Worm (Caenorhabditis elegans) whole organism, mixed stage, embryonic: ENCODE measurements around the gene lon-1.

ENCODE experiments used
- M03D4.4 ChIP-seq: sonication (generic microtip); optimal IDR thresholded peaks from 2 replicates; lab custom pipeline; 2017; ENCODE audit warnings: mild to moderate bottlenecking, missing genetic modification characterization, missing compliant biosample characterization
- bed-3 ChIP-seq: fragments of 200-800 bp; sonication (Bioruptor generic); optimal IDR thresholded peaks from 3 replicates; lab custom pipeline; 2018; ENCODE audit warnings: mild to moderate bottlenecking, missing genetic modification characterization, moderate library complexity, missing compliant biosample characterization
- ceh-39 ChIP-seq: fragments of 150-350 bp; optimal IDR thresholded peaks from 2 replicates; lab custom pipeline; 2014; ENCODE audit warnings: missing biosample characterization, missing genetic modification characterization
- ceh-43 ChIP-seq: fragments of 200-800 bp; sonication (Bioruptor generic); optimal IDR thresholded peaks from 2 replicates; lab custom pipeline; 2018; ENCODE audit warnings: mild to moderate bottlenecking, missing genetic modification characterization, moderate library complexity, missing compliant biosample characterization
- ceh-83 ChIP-seq: fragments of 200-800 bp; sonication (Bioruptor generic); optimal IDR thresholded peaks from 2 replicates; lab custom pipeline; 2018; ENCODE audit warnings: mild to moderate bottlenecking, missing genetic modification characterization, missing compliant biosample characterization
- ces-1 ChIP-seq: fragments of 150-350 bp; optimal IDR thresholded peaks from 2 replicates; lab custom pipeline; 2014; ENCODE audit warnings: missing biosample characterization, missing genetic modification reagents, missing genetic modification characterization
- cnd-1 ChIP-seq: fragments of 200-800 bp; sonication (Bioruptor generic); optimal IDR thresholded peaks from 2 replicates; lab custom pipeline; 2018; ENCODE audit warnings: mild to moderate bottlenecking, missing genetic modification characterization, missing compliant biosample characterization
- drap-1 ChIP-seq: fragments of 200-800 bp; sonication (Bioruptor generic); optimal IDR thresholded peaks from 3 replicates; lab custom pipeline; 2018; ENCODE audit warnings: mild to moderate bottlenecking, missing genetic modification characterization, missing compliant biosample characterization
- elt-1 ChIP-seq: sonication (generic microtip); optimal IDR thresholded peaks from 2 replicates; lab custom pipeline; 2017; ENCODE audit warnings: missing genetic modification characterization, mild to moderate bottlenecking, missing compliant biosample characterization, antibody characterized with exemption, moderate library complexity, borderline replicate concordance; ENCODE audit not compliant: insufficient read depth
- elt-3 ChIP-seq: fragments of 150-350 bp; optimal IDR thresholded peaks from 2 replicates; lab custom pipeline; 2014; ENCODE audit warnings: missing biosample characterization, missing genetic modification characterization
- flh-1 ChIP-seq: fragments of 200-800 bp; sonication (Bioruptor generic); optimal IDR thresholded peaks from 2 replicates; lab custom pipeline; 2018; ENCODE audit warnings: mild to moderate bottlenecking, missing genetic modification characterization, moderate library complexity, missing compliant biosample characterization
- ham-2 ChIP-seq: fragments of 200-800 bp; sonication (Bioruptor generic); optimal IDR thresholded peaks from 2 replicates; lab custom pipeline; 2018; ENCODE audit warnings: mild to moderate bottlenecking, missing genetic modification characterization, missing compliant biosample characterization
- hlh-1 ChIP-seq: fragments of 150-350 bp; optimal IDR thresholded peaks from 2 replicates; lab custom pipeline; 2014; ENCODE audit warnings: missing biosample characterization, missing genetic modification reagents, missing genetic modification characterization
- lin-13 ChIP-seq: fragments of 150-350 bp; optimal IDR thresholded peaks from 2 replicates; lab custom pipeline; 2014; ENCODE audit warnings: missing biosample characterization, missing genetic modification characterization
- lin-32 ChIP-seq: fragments of 200-800 bp; sonication (Bioruptor generic); optimal IDR thresholded peaks from 2 replicates; lab custom pipeline; 2018; ENCODE audit warnings: mild to moderate bottlenecking, missing genetic modification characterization, missing compliant biosample characterization
- lsy-2 ChIP-seq: fragments of 150-350 bp; optimal IDR thresholded peaks from 2 replicates; lab custom pipeline; 2014; ENCODE audit warnings: missing biosample characterization, missing genetic modification characterization
- mab-5 ChIP-seq: fragments of 150-350 bp; optimal IDR thresholded peaks from 2 replicates; lab custom pipeline; 2014; ENCODE audit warnings: missing biosample characterization, missing genetic modification characterization
- mls-2 ChIP-seq: sonication (generic microtip); optimal IDR thresholded peaks from 2 replicates; lab custom pipeline; 2016; ENCODE audit warnings: mild to moderate bottlenecking, missing genetic modification characterization, moderate library complexity, missing compliant biosample characterization
- nhr-12 ChIP-seq: fragments of 150-350 bp; optimal IDR thresholded peaks from 2 replicates; lab custom pipeline; 2014; ENCODE audit warnings: missing biosample characterization, missing genetic modification characterization
- nhr-2 ChIP-seq: fragments of 150-350 bp; optimal IDR thresholded peaks from 2 replicates; lab custom pipeline; 2014; ENCODE audit warnings: missing biosample characterization, missing genetic modification characterization
- nhr-237 ChIP-seq: fragments of 150-350 bp; optimal IDR thresholded peaks from 2 replicates; lab custom pipeline; 2014; ENCODE audit warnings: missing biosample characterization, missing genetic modification characterization
- nhr-28 ChIP-seq: fragments of 150-350 bp; optimal IDR thresholded peaks from 2 replicates; lab custom pipeline; 2014; ENCODE audit warnings: missing biosample characterization, missing genetic modification characterization
- nhr-76 ChIP-seq: sonication (generic microtip); optimal IDR thresholded peaks from 2 replicates; lab custom pipeline; 2017; ENCODE audit warnings: missing biosample characterization, missing genetic modification characterization
- pha-4 ChIP-seq: fragments of 150-350 bp; optimal IDR thresholded peaks from 2 replicates; lab custom pipeline; 2018; ENCODE audit warnings: missing biosample characterization, missing genetic modification reagents, missing genetic modification characterization
- sem-2 ChIP-seq: fragments of 200-800 bp; sonication (Bioruptor generic); optimal IDR thresholded peaks from 2 replicates; lab custom pipeline; 2018; ENCODE audit warnings: mild to moderate bottlenecking, missing genetic modification characterization, missing compliant biosample characterization
- snpc-4 ChIP-seq: fragments of 150-350 bp; optimal IDR thresholded peaks from 2 replicates; lab custom pipeline; 2014; ENCODE audit warnings: missing biosample characterization, missing genetic modification characterization
- sptf-1 ChIP-seq: sonication (generic microtip); optimal IDR thresholded peaks from 2 replicates; lab custom pipeline; 2017; ENCODE audit warnings: mild to moderate bottlenecking, missing genetic modification characterization, moderate library complexity, missing compliant biosample characterization
- tbx-8 ChIP-seq: fragments of 200-800 bp; sonication (Bioruptor generic); optimal IDR thresholded peaks from 2 replicates; lab custom pipeline; 2018; ENCODE audit warnings: mild to moderate bottlenecking, missing genetic modification characterization, moderate library complexity, missing compliant biosample characterization
- unc-120 ChIP-seq: sonication (generic microtip); optimal IDR thresholded peaks from 2 replicates; lab custom pipeline; 2017; ENCODE audit warnings: missing genetic modification characterization, missing compliant biosample characterization; ENCODE audit not compliant: poor library complexity, severe bottlenecking
- unc-39 ChIP-seq: fragments of 150-350 bp; optimal IDR thresholded peaks from 2 replicates; lab custom pipeline; 2014; ENCODE audit warnings: missing biosample characterization, missing genetic modification characterization
- unc-62 ChIP-seq: fragments of 150-350 bp; optimal IDR thresholded peaks from 2 replicates; lab custom pipeline; 2014; ENCODE audit warnings: missing biosample characterization, missing genetic modification reagents, missing genetic modification characterization
- zip-8 ChIP-seq: fragments of 150-350 bp; optimal IDR thresholded peaks from 2 replicates; lab custom pipeline; 2014; ENCODE audit warnings: missing biosample characterization, missing genetic modification characterization

Gene lon-1

ce11 chrIII:5461079-5461478 lies 13.2 kb upstream of the lon-1 start, which contains the start of gene F48E8.3:
Gene F48E8.3 (plus strand): TSS chrIII:5461379.
- TF ChIP-seq ham-2 (no peak), mab-5 (no peak), hlh-1 (tag; lab: Kevin White, UChicago) (no peak), flh-1 (GFP tag; lab: Kevin White, UChicago) (no peak), cnd-1 (tag; lab: Kevin White, UChicago) (no peak), pha-4 (tag; lab: Kevin White, UChicago) (no peak), nhr-2 (no peak), unc-62 (GFP tag; lab: Kevin White, UChicago) (no peak), drap-1 (no peak), ces-1 (GFP tag; lab: Kevin White, UChicago) (no peak), sptf-1 (tag; lab: Kevin White, UChicago) (no peak), nhr-12 (tag; lab: Kevin White, UChicago) (no peak), unc-120 (tag; lab: Kevin White, UChicago) (no peak), elt-3 (no peak)
- TF ChIP-seq, all 35 proteins: peak for 0

ce11 chrIII:5464077-5464476 lies 10.2 kb upstream of the lon-1 start, which contains the start of gene F48E8.2:
Gene F48E8.2 (plus strand): TSS chrIII:5464377.
- TF ChIP-seq ceh-83 (GFP tag; lab: Kevin White, UChicago) = no peak
- TF ChIP-seq ham-2 = no peak
- no peak for TF ChIP-seq pha-4 (tag; lab: Kevin White, UChicago)
- no peak for TF ChIP-seq nhr-237 (tag; lab: Kevin White, UChicago)
- TF ChIP-seq ceh-39 (tag; lab: Kevin White, UChicago) = no peak
- TF ChIP-seq sptf-1 (tag; lab: Kevin White, UChicago) = no peak
- TF ChIP-seq ceh-43 (GFP tag; lab: Kevin White, UChicago) = no peak
- no peak for TF ChIP-seq zip-8 (tag; lab: Kevin White, UChicago)
- no peak for TF ChIP-seq tbx-8 (GFP tag; lab: Kevin White, UChicago)
- no peak for TF ChIP-seq hlh-1 (tag; lab: Kevin White, UChicago)
- TF ChIP-seq M03D4.4 (tag; lab: Kevin White, UChicago) = no peak
- TF ChIP-seq elt-1 (tag; lab: Kevin White, UChicago) = no peak
- TF ChIP-seq elt-3 = no peak
- no peak for TF ChIP-seq mls-2 (tag; lab: Kevin White, UChicago)
- TF ChIP-seq snpc-4 (tag; lab: Kevin White, UChicago) = no peak
- no peak for TF ChIP-seq lsy-2
- TF ChIP-seq lin-13 (tag; lab: Kevin White, UChicago) = no peak
- no peak for TF ChIP-seq drap-1

ce11 chrIII:5464850-5465249 lies 9.4 kb upstream of the lon-1 start:
- TF ChIP-seq ceh-83 (GFP tag; lab: Kevin White, UChicago) = no peak
- TF ChIP-seq lin-32 (GFP tag; lab: Kevin White, UChicago) = no peak
- TF ChIP-seq ceh-39 (tag; lab: Kevin White, UChicago) = no peak
- TF ChIP-seq nhr-2 = no peak
- no peak for TF ChIP-seq drap-1
- TF ChIP-seq M03D4.4 (tag; lab: Kevin White, UChicago) = no peak
- no peak for TF ChIP-seq zip-8 (tag; lab: Kevin White, UChicago)
- no peak for TF ChIP-seq cnd-1 (tag; lab: Kevin White, UChicago)
- no peak for TF ChIP-seq nhr-76 (tag; lab: Kevin White, UChicago)
- TF ChIP-seq tbx-8 (GFP tag; lab: Kevin White, UChicago) = no peak
- TF ChIP-seq ceh-43 (GFP tag; lab: Kevin White, UChicago) = no peak
- TF ChIP-seq elt-3 = no peak
- TF ChIP-seq unc-62 (GFP tag; lab: Kevin White, UChicago) = no peak
- no peak for TF ChIP-seq pha-4 (tag; lab: Kevin White, UChicago)
- no peak for TF ChIP-seq ham-2
- TF ChIP-seq nhr-28 (tag; lab: Kevin White, UChicago) = no peak
- no peak for TF ChIP-seq nhr-237 (tag; lab: Kevin White, UChicago)
- TF ChIP-seq mls-2 (tag; lab: Kevin White, UChicago) = no peak
- no peak for TF ChIP-seq sem-2
- TF ChIP-seq hlh-1 (tag; lab: Kevin White, UChicago) = no peak

ce11 chrIII:5469090-5469489 lies 5.2 kb upstream of the lon-1 start:
- TF ChIP-seq elt-3 (no peak), pha-4 (tag; lab: Kevin White, UChicago) (no peak), hlh-1 (tag; lab: Kevin White, UChicago) (no peak), bed-3 (GFP tag; lab: Kevin White, UChicago) (no peak), ceh-83 (GFP tag; lab: Kevin White, UChicago) (no peak), mls-2 (tag; lab: Kevin White, UChicago) (no peak), lin-32 (GFP tag; lab: Kevin White, UChicago) (no peak), ham-2 (no peak), nhr-237 (tag; lab: Kevin White, UChicago) (no peak), flh-1 (GFP tag; lab: Kevin White, UChicago) (no peak), tbx-8 (GFP tag; lab: Kevin White, UChicago) (no peak), nhr-28 (tag; lab: Kevin White, UChicago) (no peak), unc-39 (tag; lab: Kevin White, UChicago) (no peak), unc-62 (GFP tag; lab: Kevin White, UChicago) (no peak)
- TF ChIP-seq, all 35 proteins: peak for 0
